Worm (Caenorhabditis elegans) whole organism, dauer: Measurements from ENCODE around the gene pqn-82.

ENCODE experiments used
- unc-62 ChIP-seq: sonication (generic microtip); optimal IDR thresholded peaks from 2 replicates; lab custom pipeline; 2017; ENCODE audit warnings: missing biosample characterization, missing genetic modification reagents, missing genetic modification characterization

pqn-82 gene

ce11 chrIII:1855092-1855491 lies 6.2 kb downstream of the pqn-82 start, which contains the start of gene hlh-33:
Gene hlh-33, plus strand, starts transcription at chrIII:1855392.
- TF ChIP-seq unc-62 (GFP tag; lab: Kevin White, UChicago): no peak

DNA sequence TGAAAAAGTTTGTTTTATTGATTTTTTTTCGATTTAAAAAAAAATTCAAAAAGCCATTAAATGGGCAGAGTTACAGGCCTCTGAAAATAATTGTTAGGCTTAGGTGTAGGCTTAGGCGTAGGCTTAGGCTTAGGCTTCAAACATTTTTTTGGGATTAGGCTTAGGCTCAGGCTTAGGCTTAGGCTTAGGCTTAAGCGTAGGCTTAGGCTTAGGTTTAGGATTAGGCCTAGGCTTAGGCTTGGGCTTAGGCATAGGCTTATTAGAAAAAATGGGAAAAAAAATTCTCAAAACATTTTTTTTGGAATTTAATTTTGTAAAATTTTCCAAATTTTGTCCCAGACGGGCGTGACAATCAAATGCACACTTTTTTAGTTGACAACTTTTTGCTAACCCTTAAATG lies 7.3 kb downstream of the pqn-82 start:
- no peak for TF ChIP-seq unc-62 (GFP tag; lab: Kevin White, UChicago)

ce11 chrIII:1856679-1857078 lies 7.8 kb downstream of the pqn-82 start:
- no peak for TF ChIP-seq unc-62 (GFP tag; lab: Kevin White, UChicago)

ce11 chrIII:1859532-1859931 lies 10.7 kb downstream of the pqn-82 start, which contains the start of gene ddp-1:
Gene ddp-1, plus strand, starts transcription at chrIII:1859888.
- TF ChIP-seq unc-62 (GFP tag; lab: Kevin White, UChicago): no peak

DNA sequence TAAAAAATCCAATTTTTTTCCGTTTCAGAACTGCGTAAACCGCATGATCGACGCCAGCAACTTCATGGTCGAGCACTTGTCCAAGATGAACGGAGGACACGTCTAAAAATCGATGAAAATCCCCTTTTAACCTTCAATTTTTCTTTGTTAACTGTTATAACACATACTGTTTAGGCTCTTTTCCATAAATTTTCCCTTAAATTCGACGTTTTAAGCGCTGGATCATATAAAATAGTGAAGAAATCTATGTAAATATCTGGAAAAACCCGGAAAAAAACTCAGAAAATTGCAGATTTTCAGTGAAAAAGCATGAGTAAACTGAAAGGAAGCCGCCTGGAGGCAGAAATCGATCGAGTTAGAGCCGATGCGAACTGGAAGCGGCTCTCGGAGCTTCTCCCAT lies 11.3 kb downstream of the pqn-82 start, which contains the start of gene ttc-7:
TSS of gene ttc-7 (plus strand) at position 301 of the 400 bp plus-strand sequence.
- no peak for TF ChIP-seq unc-62 (GFP tag; lab: Kevin White, UChicago)

DNA sequence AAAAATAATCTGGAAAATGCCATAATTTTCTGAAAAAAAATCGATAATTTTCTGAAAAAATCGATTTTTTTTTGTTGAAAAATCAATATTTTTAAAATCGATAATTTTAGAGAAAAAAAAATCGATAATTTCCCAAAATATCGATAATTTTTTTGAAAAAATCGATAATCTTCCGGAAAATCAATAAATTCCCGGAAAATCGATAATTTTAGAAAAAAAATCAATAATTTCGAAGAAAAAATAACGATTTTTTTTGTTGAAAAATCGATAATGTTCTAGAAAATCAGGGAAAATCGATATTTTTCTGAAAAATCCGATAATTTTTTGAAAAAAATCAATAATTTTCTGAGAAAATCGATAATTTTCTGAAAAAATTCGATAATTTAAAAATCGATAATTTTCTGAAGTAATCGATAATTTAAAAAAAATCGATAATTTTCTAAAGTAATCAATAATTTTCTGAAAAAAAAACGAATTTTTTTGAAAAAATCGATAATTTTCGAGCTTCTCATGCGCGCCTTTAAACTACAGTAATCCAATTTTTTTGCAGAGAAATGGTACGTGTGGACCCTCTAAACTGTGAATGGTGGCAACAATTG lies 27.5 kb downstream of the pqn-82 start:
- TF ChIP-seq unc-62 (GFP tag; lab: Kevin White, UChicago): no peak

DNA sequence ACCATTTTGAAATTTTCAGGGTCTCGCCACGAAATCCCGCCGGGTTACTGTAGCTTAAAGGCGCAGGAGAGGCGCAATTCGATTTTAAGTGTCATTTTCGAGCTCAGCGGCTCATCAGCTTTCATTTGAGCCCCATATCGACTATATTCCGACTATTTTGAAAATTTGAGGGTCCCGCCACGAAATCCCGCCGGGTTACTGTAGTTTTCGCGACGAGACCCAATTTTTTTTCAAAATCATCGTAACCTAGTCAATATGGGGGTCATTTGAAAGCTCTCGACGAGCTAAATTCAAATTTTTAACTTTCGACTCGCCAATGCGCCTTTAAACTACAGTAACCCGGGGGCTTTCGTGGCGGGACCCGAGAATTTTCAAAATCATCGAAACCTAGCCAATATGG lies 28.3 kb downstream of the pqn-82 start:
- no peak for TF ChIP-seq unc-62 (GFP tag; lab: Kevin White, UChicago)

ce11 chrIII:1878065-1878464 lies 29.2 kb downstream of the pqn-82 start, which contains the start of gene smi-1:
Gene smi-1, plus strand, starts transcription at chrIII:1878365.
- no peak for TF ChIP-seq unc-62 (GFP tag; lab: Kevin White, UChicago)

DNA sequence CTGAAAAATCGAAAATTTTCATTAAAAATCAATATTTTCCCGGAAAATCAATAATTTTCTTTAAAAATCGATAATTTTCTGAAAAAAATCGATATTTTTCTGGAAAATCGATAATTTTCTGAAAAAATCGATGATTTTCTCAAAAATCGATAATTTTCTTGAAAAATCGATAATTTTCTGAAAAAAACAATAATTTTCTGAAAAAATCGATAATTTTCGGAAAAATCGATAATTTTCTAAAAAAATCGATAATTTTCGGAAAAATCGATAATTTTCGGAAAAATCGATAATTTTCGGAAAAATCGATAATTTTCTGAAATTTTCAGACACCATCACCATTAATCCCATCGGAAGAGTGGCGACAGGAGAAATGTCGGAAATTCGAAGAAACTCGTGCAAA lies 30.1 kb downstream of the pqn-82 start:
- TF ChIP-seq unc-62 (GFP tag; lab: Kevin White, UChicago): no peak

DNA sequence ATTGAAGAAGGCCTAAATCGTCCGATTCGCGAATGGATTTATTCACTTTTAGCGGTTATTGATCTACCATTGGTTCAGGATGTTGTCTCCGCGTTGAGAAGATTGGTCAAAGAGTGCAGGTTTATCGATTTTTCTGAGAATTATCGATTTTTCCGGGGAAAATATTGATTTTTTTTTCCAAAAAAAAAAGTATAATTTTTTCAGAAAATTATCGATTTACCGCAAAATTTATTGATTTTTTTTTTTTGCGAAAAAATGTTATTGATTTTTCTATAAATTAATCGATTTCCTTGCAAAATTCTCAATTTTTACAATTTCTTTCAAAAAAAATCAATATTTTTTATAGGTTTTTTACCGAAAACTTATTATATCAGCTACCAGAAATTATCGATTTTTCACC lies 31.4 kb downstream of the pqn-82 start:
- no peak for TF ChIP-seq unc-62 (GFP tag; lab: Kevin White, UChicago)

- no peak for TF ChIP-seq unc-62 (GFP tag; lab: Kevin White, UChicago)
These were observed 33.8 kb downstream of the pqn-82 start for ce11 chrIII:1882678-1883077.

DNA sequence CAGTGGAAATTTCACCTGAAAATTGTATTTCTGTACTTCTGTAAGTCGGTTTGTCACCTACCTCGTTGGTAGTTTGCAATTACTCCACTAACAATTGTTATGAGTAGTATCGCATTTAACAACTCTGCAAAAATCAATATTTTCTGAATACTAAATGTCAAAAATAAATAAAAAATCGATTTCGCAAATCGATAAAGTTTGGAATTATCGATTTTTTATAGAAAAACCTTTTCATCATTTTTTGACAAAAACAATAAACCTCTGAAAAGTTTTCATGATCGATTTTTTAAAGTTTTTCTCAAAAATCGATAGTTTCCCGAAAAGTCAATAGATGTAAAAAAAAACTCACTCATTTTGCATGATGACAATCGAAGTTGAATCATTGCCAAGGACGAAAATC lies 38.1 kb downstream of the pqn-82 start:
- no peak for TF ChIP-seq unc-62 (GFP tag; lab: Kevin White, UChicago)

DNA sequence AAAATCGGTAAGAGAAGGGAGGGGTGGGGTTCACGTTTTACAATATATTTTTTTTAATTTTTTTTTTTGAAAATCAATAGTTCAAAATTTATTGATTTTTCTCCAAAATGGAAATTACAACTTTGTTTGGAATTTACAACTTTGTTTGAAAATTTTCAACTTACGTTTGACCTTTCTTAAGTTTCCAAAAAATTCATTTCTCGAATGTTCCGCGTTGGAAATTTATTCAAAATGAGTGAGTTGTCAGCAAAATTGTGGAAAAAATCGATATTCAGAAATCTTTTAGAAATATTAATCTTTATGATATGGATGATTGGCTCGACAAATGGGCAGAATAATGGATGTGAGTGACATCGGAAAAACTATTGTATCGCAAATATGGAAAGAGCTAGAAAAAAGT lies 38.5 kb downstream of the pqn-82 start, which contains the start of gene B0524.3:
TSS of gene B0524.3 (plus strand) at position 301 of the 400 bp plus-strand sequence.
- no peak for TF ChIP-seq unc-62 (GFP tag; lab: Kevin White, UChicago)

ce11 chrIII:1893405-1893804 lies 44.6 kb downstream of the pqn-82 start:
- no peak for TF ChIP-seq unc-62 (GFP tag; lab: Kevin White, UChicago)

ce11 chrIII:1893851-1894250 lies 45.0 kb downstream of the pqn-82 start, which contains the start of the genes B0524.5 and B0524.2:
Gene B0524.5, minus strand, starts transcription at chrIII:1893890.
Gene B0524.2, plus strand, starts transcription at chrIII:1894057.
- no peak for TF ChIP-seq unc-62 (GFP tag; lab: Kevin White, UChicago)
